Fruit fly (Drosophila melanogaster) whole organism: Measurements from ENCODE around the gene CG14961.

Source experiments
- CG8478 ChIP-seq: fragments of >200 bp; optimal IDR thresholded peaks from 2 replicates; lab custom pipeline; 2018; ENCODE audit warnings: inconsistent platforms
- Dll ChIP-seq: fragments of >200 bp; optimal IDR thresholded peaks from 2 replicates; lab custom pipeline; 2017
- EcR ChIP-seq, 2 experiments: fragments of >200 bp; optimal IDR thresholded peaks; 2 replicates each; lab custom pipeline; 2017; ENCODE audit warnings: missing biosample characterization in 2 of 2, missing genetic modification characterization in 2 of 2, missing genetic modification reagents in 2 of 2
- pan ChIP-seq: fragments of >200 bp; optimal IDR thresholded peaks from 2 replicates; lab custom pipeline; 2017
- psq ChIP-seq: fragments of >200 bp; optimal IDR thresholded peaks from 2 replicates; lab custom pipeline; 2017
- usp ChIP-seq: fragments of >200 bp; optimal IDR thresholded peaks from 2 replicates; lab custom pipeline; 2017; ENCODE audit warnings: missing biosample characterization, missing genetic modification characterization, mixed read lengths

The CG14961 gene

dm6 chr3L:3342307-3342940 is 12.6 kb downstream of the CG14961 start:
- TF ChIP-seq pan (lab: Kevin White, UChicago): peak; percentile 82
- TF ChIP-seq psq (lab: Kevin White, UChicago): no peak

DNA sequence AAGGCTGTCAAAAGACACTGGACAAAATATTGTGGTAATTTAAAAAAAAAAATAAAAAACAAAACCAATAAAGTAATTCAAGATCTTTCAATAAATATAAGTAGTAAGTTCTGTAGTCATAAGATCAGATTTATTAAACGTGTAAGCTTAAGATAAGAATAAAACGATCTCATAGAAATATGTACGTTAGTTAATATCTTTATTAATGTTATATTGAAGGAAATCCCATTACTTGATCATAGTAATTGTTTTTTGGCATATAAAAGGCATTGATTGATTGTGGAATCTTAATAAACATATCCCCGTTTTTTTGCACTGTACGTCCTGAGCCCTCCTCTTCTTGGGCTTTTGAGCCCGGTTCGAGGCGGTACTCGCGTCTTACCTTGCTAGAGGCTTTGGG is 13.4 kb downstream of the CG14961 start:
- no peak for TF ChIP-seq usp (GFP tag; lab: Kevin White, UChicago)
- no peak for TF ChIP-seq CG8478 (lab: Kevin White, UChicago)
- TF ChIP-seq EcR (GFP tag; optimal IDR thresholded peaks at IDR 0.05; lab: Kevin White, UChicago): no peak
- TF ChIP-seq psq (lab: Kevin White, UChicago): no peak
- no peak for TF ChIP-seq pan (lab: Kevin White, UChicago)
- TF ChIP-seq Dll (lab: Kevin White, UChicago): no peak

DNA sequence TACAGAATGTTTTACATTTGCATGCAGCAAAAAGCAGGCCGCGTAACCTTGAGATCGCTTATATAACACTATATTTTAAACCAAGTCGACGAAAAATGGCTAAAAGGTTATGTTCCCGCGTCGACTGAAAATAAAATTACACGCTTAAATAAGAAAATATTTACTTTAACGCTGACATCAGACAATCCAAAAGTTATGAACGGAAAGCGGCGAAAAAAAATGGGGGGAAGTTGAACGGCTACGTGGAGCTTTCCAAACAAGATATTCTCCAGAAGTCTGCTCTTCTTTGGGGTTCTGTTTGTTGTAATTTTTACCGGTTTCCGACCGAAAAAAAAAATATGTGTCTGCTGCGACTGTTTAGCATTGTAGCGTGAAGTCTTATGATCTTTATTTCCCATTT is 14.7 kb downstream of the CG14961 start:
- TF ChIP-seq psq (lab: Kevin White, UChicago): no peak
- TF ChIP-seq EcR (GFP tag; optimal IDR thresholded peaks at IDR 0.05; lab: Kevin White, UChicago): no peak
- no peak for TF ChIP-seq usp (GFP tag; lab: Kevin White, UChicago)
- TF ChIP-seq Dll (lab: Kevin White, UChicago): no peak
- TF ChIP-seq CG8478 (lab: Kevin White, UChicago): no peak
- TF ChIP-seq pan (lab: Kevin White, UChicago): no peak

dm6 chr3L:3346294-3346693 is 16.4 kb downstream of the CG14961 start:
- TF ChIP-seq EcR (GFP tag; optimal IDR thresholded peaks at IDR 0.05; lab: Kevin White, UChicago) (no peak), CG8478 (lab: Kevin White, UChicago) (no peak), usp (GFP tag; lab: Kevin White, UChicago) (no peak), psq (lab: Kevin White, UChicago) (no peak), pan (lab: Kevin White, UChicago) (no peak), Dll (lab: Kevin White, UChicago) (no peak)

dm6 chr3L:3348956-3349824 is 19.3 kb downstream of the CG14961 start:
- no peak for TF ChIP-seq CG8478 (lab: Kevin White, UChicago)
- no peak for TF ChIP-seq usp (GFP tag; lab: Kevin White, UChicago)
- no peak for TF ChIP-seq EcR (GFP tag; optimal IDR thresholded peaks at IDR 0.05; lab: Kevin White, UChicago)
- no peak for TF ChIP-seq pan (lab: Kevin White, UChicago)

dm6 chr3L:3349825-3350123 is 19.9 kb downstream of the CG14961 start:
- TF ChIP-seq psq (lab: Kevin White, UChicago) (no peak), CG8478 (lab: Kevin White, UChicago) (no peak), usp (GFP tag; lab: Kevin White, UChicago) (no peak), pan (lab: Kevin White, UChicago) (no peak)

DNA sequence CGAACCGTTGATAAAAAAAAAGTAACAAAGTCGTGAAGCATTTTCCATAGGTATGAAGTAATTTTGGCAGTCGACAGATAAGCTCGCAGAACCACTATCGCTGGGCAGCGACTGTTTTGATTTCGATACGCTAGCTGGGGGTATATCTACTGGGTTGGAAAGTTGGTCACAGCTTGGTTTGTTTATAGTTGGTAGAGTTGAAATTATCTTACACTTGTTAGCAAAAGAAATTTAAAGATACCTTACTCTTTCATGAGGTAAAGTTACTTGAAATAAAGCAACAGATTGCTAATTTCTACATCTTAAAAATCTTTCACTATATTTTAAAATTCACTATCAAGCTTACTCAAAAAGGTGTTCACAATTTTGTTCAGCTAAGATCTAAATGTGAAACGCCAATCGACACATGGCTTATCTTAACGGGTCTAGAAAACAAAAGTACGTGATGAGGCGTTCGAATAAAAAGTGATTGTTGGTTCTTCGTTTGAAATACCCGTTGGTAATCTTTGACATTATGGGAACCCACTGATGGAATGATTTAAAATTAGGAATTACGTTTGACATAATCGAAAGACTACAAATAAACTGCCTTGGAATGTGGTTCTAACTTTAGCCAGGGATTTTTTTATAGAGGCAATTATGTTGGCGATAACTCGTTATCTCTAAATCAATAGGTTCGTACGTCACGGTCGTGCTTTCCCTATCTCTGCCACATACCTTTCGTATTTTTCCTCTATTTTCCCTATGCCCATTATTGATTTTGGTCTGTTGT is 20.9 kb downstream of the CG14961 start:
- TF ChIP-seq usp (GFP tag; lab: Kevin White, UChicago) (no peak), Dll (lab: Kevin White, UChicago) (no peak), pan (lab: Kevin White, UChicago) (no peak), CG8478 (lab: Kevin White, UChicago) (no peak), psq (lab: Kevin White, UChicago) (no peak), EcR (GFP tag; optimal IDR thresholded peaks at IDR 0.05; lab: Kevin White, UChicago) (no peak)

- no peak for TF ChIP-seq EcR (GFP tag; optimal IDR thresholded peaks at IDR 0.05; lab: Kevin White, UChicago)
- no peak for TF ChIP-seq usp (GFP tag; lab: Kevin White, UChicago)
- no peak for TF ChIP-seq CG8478 (lab: Kevin White, UChicago)
- TF ChIP-seq pan (lab: Kevin White, UChicago): no peak
- TF ChIP-seq Dll (lab: Kevin White, UChicago): no peak
- TF ChIP-seq psq (lab: Kevin White, UChicago): no peak
These were observed 22.0 kb downstream of the CG14961 start for dm6 chr3L:3351814-3352359.

- TF ChIP-seq CG8478 (lab: Kevin White, UChicago): no peak
- TF ChIP-seq EcR (GFP tag; optimal IDR thresholded peaks at IDR 0.05; lab: Kevin White, UChicago): no peak
- TF ChIP-seq usp (GFP tag; lab: Kevin White, UChicago): no peak
- TF ChIP-seq psq (lab: Kevin White, UChicago): no peak
- no peak for TF ChIP-seq Dll (lab: Kevin White, UChicago)
- no peak for TF ChIP-seq pan (lab: Kevin White, UChicago)
These were observed 22.7 kb downstream of the CG14961 start for dm6 chr3L:3352516-3352915.

DNA sequence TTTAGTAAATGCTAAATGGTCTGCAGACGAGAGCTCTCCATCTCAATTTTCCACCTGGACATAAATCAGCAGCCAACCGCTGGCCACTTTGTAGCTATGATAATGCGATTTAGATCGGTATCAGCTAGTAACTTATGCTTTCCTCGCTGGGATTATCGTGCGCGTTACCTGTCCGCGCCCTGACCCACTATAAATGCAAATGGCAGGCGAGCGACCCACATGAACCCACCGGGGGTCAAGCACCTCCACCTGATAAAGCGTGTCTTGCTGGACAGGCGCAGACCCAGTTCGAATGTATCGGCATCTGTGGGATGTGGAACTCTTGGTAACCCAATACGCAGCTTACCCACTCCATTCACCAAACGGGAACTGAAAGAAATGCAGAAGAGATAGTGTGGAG is 23.4 kb downstream of the CG14961 start:
- TF ChIP-seq psq (lab: Kevin White, UChicago): no peak
- TF ChIP-seq CG8478 (lab: Kevin White, UChicago): no peak
- no peak for TF ChIP-seq usp (GFP tag; lab: Kevin White, UChicago)
- TF ChIP-seq pan (lab: Kevin White, UChicago): no peak
- TF ChIP-seq Dll (lab: Kevin White, UChicago): no peak
- TF ChIP-seq EcR (GFP tag; optimal IDR thresholded peaks at IDR 0.05; lab: Kevin White, UChicago): no peak

DNA sequence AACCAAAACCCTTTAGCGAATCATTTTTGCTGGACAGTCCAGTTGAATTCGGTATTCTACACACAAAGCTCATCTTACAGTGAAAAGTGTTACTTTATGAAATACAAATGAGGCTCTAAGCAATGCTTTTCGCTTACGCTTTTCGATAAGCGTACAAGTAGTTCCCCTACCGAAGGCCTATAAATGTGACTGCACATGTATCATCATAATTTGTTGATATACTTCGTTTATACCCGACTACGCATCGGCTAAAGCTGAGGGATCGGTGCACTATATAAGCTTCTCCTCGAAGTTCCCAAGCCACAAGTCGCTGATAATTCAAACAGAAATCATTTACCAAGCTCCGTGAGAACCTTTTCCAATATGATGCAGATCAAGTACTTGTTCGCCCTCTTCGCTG is 39.4 kb downstream of the CG14961 start, which contains the start of gene Drs:
TSS of gene Drs (plus strand) at position 301 of the 400 bp plus-strand sequence.
- TF ChIP-seq psq (lab: Kevin White, UChicago): no peak
- no peak for TF ChIP-seq pan (lab: Kevin White, UChicago)
- TF ChIP-seq EcR (GFP tag; optimal IDR thresholded peaks at IDR 0.05; lab: Kevin White, UChicago): no peak
- TF ChIP-seq usp (GFP tag; lab: Kevin White, UChicago): no peak
- TF ChIP-seq CG8478 (lab: Kevin White, UChicago): no peak
- no peak for TF ChIP-seq Dll (lab: Kevin White, UChicago)
